Worm (Caenorhabditis elegans) whole organism, L4/young adult: ENCODE results near the gene idh-2.

Source experiments
- W03F9.2 ChIP-seq: fragments of 150-350 bp; optimal IDR thresholded peaks from 2 replicates; lab custom pipeline; 2014; ENCODE audit warnings: missing biosample characterization, missing genetic modification characterization
- dao-5 ChIP-seq: sonication (generic microtip); optimal IDR thresholded peaks from 2 replicates; lab custom pipeline; 2016; ENCODE audit warnings: missing genotype, missing genetic modification characterization, moderate library complexity, missing compliant biosample characterization
- him-1 ChIP-seq: sonication (generic microtip); optimal IDR thresholded peaks from 2 replicates; lab custom pipeline; 2016; ENCODE audit warnings: missing genotype, missing genetic modification reagents, missing genetic modification characterization, missing compliant biosample characterization

The idh-2 gene

DNA sequence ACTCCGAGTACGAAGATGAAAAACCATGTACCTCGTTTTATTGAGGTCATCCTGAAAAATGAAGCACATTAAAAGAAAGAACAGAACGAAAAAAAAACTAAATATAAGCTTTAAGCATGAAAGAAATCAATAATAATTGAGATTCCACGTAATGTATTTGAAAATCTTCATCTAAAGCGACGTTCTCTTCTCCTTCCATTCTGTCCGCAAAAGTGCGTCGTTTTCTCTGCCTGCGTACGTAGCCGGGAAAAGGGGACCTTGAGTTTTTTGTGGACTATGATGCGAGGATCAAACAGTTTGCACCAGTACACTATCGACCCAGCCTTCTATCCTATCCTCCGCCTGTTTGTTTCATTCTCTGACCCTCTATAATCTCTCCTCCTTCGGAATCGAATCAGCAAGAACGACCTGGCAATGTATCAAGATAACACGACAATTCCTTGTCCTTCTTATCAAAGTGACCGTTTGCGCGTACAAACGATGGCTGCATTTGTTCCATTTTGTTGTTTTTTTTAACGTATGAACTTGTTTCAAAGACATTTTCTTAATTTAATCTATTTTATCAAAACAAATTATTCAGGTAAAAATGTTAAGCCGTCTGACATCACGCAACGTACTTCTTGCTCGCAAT lies at the start of gene idh-2, which contains the start of gene C34F6.7:
Gene idh-2 (plus strand): TSS at position 581 of the 631 bp plus-strand sequence.
Gene C34F6.7 (minus strand): TSS at position 51 of the 631 bp plus-strand sequence.
- TF ChIP-seq W03F9.2 (tag; lab: Kevin White, UChicago) = peak; percentile 18
- TF ChIP-seq dao-5 (tag; lab: Kevin White, UChicago) = no peak
- TF ChIP-seq him-1 (tag; lab: Kevin White, UChicago) = no peak

DNA sequence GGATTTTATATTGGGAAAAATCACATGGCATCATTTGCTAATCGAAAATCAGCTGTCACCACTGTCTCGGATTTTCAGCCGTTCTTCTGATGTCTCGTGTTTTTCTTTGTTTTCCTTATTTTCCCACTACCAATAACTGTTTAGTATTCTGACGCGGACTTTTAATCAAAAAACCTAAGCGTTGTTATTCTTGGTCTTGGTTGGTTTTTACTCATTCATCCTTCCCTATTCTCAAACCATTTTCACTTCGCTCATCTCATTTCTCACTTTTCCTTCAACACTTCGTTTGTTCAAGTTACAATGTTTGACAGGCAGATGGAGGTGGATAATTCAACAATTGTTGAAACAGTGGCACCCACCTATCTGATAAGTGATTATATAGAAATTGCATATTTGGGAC lies 37.2 kb upstream of the idh-2 start, which contains the start of gene gnrr-6:
Gene gnrr-6 (plus strand): TSS at position 301 of the 400 bp plus-strand sequence.
- no peak for TF ChIP-seq him-1 (tag; lab: Kevin White, UChicago)
- TF ChIP-seq dao-5 (tag; lab: Kevin White, UChicago) = no peak
- no peak for TF ChIP-seq W03F9.2 (tag; lab: Kevin White, UChicago)

DNA sequence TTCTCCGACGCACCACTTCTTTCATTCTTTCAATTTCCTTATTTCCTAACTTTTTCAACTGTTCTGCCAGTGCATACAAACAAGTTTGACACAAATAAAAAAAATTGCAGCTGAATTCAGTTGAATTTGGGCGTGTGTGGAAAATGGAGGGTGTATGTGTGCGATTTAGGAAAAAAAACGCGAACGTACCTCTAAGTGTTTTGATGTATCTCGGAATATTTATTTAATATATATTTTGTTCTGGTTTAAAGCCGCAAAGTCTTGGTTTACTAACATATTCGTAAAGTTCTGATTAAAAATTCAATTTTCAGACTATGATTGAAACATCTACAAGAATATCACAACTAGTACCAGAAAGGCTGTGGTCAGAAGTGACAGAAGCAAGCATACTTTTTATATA lies 30.3 kb upstream of the idh-2 start, which contains the start of gene gnrr-7:
Gene gnrr-7 (plus strand): TSS at position 301 of the 400 bp plus-strand sequence.
- TF ChIP-seq dao-5 (tag; lab: Kevin White, UChicago) (no peak), W03F9.2 (tag; lab: Kevin White, UChicago) (no peak), him-1 (tag; lab: Kevin White, UChicago) (no peak)

DNA sequence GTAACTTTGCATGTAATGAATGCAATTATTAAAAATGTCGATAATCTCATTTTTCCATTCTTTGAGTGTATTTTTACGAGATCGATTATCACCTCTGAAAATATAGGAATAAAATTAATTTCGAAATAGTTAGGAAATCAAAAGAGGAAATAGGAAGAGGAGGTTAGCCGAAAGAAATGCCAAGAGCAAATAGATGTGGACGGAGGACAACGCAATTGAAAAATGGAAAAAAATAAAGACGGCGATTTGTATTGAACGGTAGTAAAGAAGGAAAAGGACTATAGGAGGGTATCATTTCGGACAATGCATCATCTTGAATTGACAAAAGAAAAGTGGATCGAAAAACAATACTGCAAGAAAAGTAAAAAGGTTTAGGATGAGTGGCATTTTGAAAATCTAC lies 26.3 kb upstream of the idh-2 start, which contains the start of gene F13D2.1:
Gene F13D2.1 (minus strand): TSS at position 101 of the 400 bp plus-strand sequence.
- TF ChIP-seq him-1 (tag; lab: Kevin White, UChicago) (no peak), W03F9.2 (tag; lab: Kevin White, UChicago) (no peak)

DNA sequence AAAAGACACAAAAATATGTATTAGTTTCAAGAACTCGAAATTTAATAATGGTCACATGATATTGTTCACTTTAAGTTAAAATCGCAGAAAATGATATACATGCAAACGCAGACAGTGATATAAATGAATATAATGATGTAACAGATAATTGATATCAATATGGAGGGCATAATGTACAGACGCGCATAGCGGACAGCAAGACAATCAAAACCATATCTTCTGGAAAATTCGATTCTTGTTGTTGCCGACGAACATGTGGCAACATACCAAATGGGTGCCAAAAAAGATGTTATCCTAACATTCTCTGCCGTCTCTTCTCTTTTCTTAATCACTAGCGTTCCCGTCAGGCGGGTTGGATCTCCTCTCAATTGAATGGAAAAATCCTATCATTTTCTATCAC lies 25.4 kb upstream of the idh-2 start:
- no peak for TF ChIP-seq W03F9.2 (tag; lab: Kevin White, UChicago)

DNA sequence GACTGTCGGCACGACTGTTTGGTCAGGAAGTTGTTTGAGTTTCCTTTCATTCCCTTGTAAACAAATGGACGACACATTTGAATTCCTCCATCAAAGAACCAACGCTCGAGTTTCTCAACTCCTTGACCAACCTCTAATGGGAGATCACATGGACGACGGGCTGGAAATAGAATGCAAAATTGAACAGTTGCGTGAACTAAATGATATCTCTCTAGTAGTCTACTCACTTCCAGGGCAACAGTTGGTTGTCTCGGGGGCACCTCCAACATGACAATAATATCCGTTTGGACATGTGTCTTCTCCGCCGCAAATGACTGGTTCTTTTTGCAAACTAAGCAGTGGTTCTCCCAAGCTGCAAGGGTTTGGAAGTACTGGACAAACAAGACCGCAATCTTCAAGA lies 22.1 kb upstream of the idh-2 start:
- no peak for TF ChIP-seq dao-5 (tag; lab: Kevin White, UChicago)
- no peak for TF ChIP-seq W03F9.2 (tag; lab: Kevin White, UChicago)

DNA sequence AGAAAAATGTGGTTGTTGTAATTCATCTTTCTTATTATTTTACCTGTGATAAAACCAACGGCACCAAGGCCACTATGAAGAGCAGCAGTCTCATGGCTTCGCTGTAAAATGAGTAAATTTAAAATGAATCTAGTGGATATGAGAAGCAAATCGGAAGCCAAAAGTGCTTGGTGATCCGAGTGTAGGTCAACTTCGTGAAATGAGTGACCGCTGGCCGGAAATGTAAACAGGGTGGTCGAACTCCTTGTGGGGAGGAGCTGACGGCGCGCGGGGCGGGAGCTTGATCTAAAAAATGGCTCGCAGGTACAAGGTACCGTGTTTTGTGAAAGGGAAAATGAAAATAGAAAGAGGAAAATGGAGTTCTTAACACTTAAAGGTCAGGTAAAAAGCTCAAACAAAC lies 19.1 kb upstream of the idh-2 start, which contains the start of gene C34F6.1:
Gene C34F6.1 (minus strand): TSS at position 101 of the 400 bp plus-strand sequence.
- TF ChIP-seq dao-5 (tag; lab: Kevin White, UChicago) (no peak), W03F9.2 (tag; lab: Kevin White, UChicago) (no peak), him-1 (tag; lab: Kevin White, UChicago) (no peak)

DNA sequence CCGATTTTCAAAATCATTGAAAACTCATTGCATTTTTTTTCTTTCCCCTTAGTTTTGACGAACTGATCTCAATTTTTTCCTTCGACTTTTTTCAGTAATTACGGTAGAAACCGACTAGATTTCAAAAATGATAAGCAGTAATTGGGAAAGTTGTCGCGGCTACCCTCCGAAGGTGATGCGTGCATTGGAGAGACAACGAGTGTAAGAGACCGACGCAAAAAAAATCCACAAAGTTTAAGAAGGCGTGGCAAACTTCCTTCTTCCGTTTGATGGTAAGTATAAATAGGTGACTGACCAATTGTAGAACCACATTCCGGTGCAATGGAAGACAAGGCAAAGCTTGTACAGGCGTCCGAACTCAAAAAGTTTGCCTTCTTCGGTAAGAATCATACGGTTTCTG lies 16.6 kb upstream of the idh-2 start, which contains the start of gene col-178:
Gene col-178 (plus strand): TSS at position 301 of the 400 bp plus-strand sequence.
- no peak for TF ChIP-seq him-1 (tag; lab: Kevin White, UChicago)
- TF ChIP-seq dao-5 (tag; lab: Kevin White, UChicago) = no peak

DNA sequence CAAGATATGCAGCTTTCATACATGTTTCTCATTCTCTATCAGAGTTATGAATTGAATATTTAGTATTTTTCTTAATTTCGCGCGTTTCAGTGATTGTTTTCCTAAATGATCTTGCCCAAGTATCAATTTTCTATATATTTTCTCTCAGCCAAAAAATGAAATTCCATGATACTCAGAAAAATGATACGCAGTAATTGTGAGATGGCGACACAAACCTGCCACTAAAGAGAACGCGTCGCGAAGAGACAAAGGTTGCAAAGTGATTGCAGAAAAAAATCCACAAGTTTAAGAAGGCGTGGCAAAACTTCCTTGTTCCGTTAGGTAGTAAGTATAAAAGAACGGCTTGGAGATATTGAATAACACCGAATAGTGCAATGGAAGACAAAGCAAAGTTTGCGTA lies 14.6 kb upstream of the idh-2 start, which contains the start of gene col-179:
Gene col-179 (plus strand): TSS at position 301 of the 400 bp plus-strand sequence.
- no peak for TF ChIP-seq dao-5 (tag; lab: Kevin White, UChicago)
- TF ChIP-seq W03F9.2 (tag; lab: Kevin White, UChicago) = no peak
- no peak for TF ChIP-seq him-1 (tag; lab: Kevin White, UChicago)

DNA sequence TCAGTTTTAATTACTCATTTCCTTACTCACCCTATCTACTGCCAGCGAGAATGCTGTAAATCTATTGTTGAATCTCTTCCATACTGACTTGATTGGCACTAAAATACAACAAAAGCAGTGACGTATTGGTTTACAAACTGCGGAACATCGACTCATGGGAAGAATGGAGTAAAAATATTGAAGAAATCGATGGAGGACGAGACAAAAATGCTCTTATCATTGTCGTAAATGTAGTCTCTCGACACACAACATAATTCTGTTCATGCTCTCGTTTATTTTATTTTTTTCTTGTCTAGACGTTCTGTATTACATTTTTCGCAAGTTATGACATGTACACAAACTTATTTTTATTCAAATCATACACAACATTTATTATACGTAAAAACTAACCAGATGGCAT lies 12.0 kb upstream of the idh-2 start, which contains the start of gene C34F6.11:
Gene C34F6.11 (minus strand): TSS at position 160 of the 400 bp plus-strand sequence.
- TF ChIP-seq W03F9.2 (tag; lab: Kevin White, UChicago) (no peak), dao-5 (tag; lab: Kevin White, UChicago) (no peak), him-1 (tag; lab: Kevin White, UChicago) (no peak)

DNA sequence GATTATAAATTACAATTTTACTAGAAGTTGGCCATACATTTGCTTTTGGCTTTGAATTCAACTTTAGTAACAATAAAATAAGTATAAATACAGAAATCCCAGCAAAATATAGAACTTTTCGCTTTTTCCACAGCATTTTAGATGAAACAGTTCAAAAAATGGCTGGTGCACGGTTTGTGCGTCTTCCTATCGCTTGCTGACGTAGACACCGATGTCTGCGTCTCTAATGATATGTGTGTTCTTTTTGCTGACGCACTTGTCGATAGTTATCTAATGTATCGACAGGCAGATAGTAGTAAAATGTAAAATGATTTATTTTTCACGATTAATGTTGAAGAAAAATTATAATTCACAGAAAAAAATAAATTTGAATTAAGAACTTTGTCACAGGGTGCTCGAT lies 8.8 kb upstream of the idh-2 start, which contains the start of gene hst-2:
Gene hst-2 (minus strand): TSS at position 203 of the 400 bp plus-strand sequence.
- TF ChIP-seq dao-5 (tag; lab: Kevin White, UChicago) (no peak), W03F9.2 (tag; lab: Kevin White, UChicago) (peak; percentile 46), him-1 (tag; lab: Kevin White, UChicago) (peak; percentile 42)

DNA sequence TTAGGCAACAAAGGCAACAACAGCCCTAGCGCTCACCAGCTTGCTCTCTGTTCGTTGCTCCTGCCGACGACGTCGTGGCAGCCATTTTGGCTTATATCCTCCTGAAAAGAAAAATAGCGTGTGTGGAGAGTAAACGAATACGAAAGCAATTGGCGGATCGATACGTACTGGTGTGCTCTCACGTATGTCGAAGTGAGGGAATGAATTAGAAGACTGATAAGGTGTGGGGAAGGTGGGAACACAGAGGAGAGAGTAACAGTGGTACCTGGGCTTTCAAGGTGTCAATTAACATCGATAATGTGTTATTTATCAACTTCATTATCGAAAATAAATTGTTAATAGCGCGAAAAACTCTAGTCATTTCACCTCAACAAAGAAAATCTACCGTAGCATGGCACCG lies 7.0 kb upstream of the idh-2 start, which contains the start of gene C34F6.5:
Gene C34F6.5 (minus strand): TSS at position 101 of the 400 bp plus-strand sequence.
- no peak for TF ChIP-seq him-1 (tag; lab: Kevin White, UChicago)
- TF ChIP-seq W03F9.2 (tag; lab: Kevin White, UChicago) = no peak
- no peak for TF ChIP-seq dao-5 (tag; lab: Kevin White, UChicago)

DNA sequence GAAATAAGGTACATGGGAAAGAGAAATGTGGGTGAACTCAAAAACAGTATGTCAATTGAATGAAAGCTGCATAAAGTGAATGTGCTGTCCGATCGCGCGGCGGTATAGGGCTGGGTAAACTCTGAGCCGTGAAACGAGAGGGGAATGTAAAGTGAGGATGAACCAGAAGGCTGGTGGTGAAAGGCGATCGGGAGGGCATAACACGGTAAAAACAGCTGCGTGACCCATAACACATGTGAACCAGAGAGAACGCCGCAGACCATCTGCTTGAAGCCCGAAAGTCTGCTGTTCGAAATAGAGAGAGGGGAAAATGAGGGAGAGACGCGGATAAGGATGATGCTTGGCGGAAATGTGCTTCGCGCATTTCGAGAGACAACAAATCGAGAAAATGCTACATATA lies 5.4 kb upstream of the idh-2 start:
- TF ChIP-seq W03F9.2 (tag; lab: Kevin White, UChicago) = no peak
- TF ChIP-seq dao-5 (tag; lab: Kevin White, UChicago) = no peak
- no peak for TF ChIP-seq him-1 (tag; lab: Kevin White, UChicago)

DNA sequence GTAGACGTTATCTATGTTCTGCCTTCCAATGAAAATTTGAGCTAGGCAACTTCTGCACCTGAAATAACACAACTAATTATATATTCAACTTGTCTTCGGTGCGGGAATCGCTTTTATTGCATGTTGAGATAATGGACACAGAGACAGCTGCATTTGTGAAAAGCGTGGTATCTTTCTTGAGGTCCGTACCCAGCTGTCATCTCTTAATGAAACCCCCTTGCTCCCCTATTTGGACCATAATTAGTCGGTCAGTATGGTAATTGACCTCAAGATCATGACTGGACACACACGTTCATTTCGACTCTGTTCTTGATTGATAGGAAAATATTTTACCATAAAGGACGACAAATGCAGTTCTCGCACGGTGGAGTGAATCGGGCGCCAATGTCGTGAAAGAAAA lies 4.4 kb upstream of the idh-2 start:
- TF ChIP-seq dao-5 (tag; lab: Kevin White, UChicago) (no peak), him-1 (tag; lab: Kevin White, UChicago) (no peak), W03F9.2 (tag; lab: Kevin White, UChicago) (no peak)
